Fruit fly (Drosophila melanogaster): Measurements from ENCODE around the gene rdgC.

rdgC gene

dm6 chr3L:20313469-20313868 is 65.6 kb downstream of the rdgC start, which contains the start of gene alphaSnap (continued):
- TF ChIP-seq CG9727 (GFP tag; optimal IDR thresholded peaks at IDR 0.05) (no peak), slbo (GFP tag; IDR thresholded peaks at IDR 0.05) (peak; percentile 49), Gsc (GFP tag; IDR thresholded peaks at IDR 0.05) (no peak), CG4360 (GFP tag; IDR thresholded peaks at IDR 0.05) (peak; percentile 6; the same call in 1 of the 2 replicates), Myb (GFP tag; optimal IDR thresholded peaks at IDR 0.05) (peak; percentile 98), Lpt (GFP tag; optimal IDR thresholded peaks at IDR 0.05) (no peak), CG11085 (GFP tag; IDR thresholded peaks at IDR 0.05) (no peak), z (GFP tag; IDR thresholded peaks at IDR 0.05) (no peak), zen (tag; optimal IDR thresholded peaks at IDR 0.05) (no peak), CG1792 (GFP tag; optimal IDR thresholded peaks at IDR 0.05) (no peak), CG8944 (GFP tag; optimal IDR thresholded peaks at IDR 0.05) (no peak), HmgZ (tag; optimal IDR thresholded peaks at IDR 0.05) (peak; percentile 80), grn (GFP tag; optimal IDR thresholded peaks at IDR 0.05) (no peak), peb (GFP tag; IDR thresholded peaks at IDR 0.05) (no peak), bbx (GFP tag; IDR thresholded peaks at IDR 0.05; ENCODE audit: partially characterized antibody) (peak; percentile 57; the same call in 1 of the 2 replicates), sug (tag; optimal IDR thresholded peaks at IDR 0.05) (peak; percentile 39), CG7372 (GFP tag; IDR thresholded peaks at IDR 0.05) (no peak), CG9609 (GFP tag; optimal IDR thresholded peaks at IDR 0.05) (peak; percentile 41), CG11723 (GFP tag; optimal IDR thresholded peaks at IDR 0.05) (no peak), CG8478 (optimal IDR thresholded peaks at IDR 0.05) (no peak), CG33557 (GFP tag; optimal IDR thresholded peaks at IDR 0.05) (no peak), CG6175 (GFP tag; IDR thresholded peaks at IDR 0.05) (no peak), CG10147 (GFP tag; optimal IDR thresholded peaks at IDR 0.05) (no peak), chm (GFP tag; IDR thresholded peaks at IDR 0.05) (peak; percentile 58; the same call in 1 of the 2 replicates), Nf-YB (GFP tag; optimal IDR thresholded peaks at IDR 0.05) (no peak), hth (optimal IDR thresholded peaks at IDR 0.05) (no peak), CG18476 (GFP tag; optimal IDR thresholded peaks at IDR 0.05) (no peak), CG6765 (GFP tag; optimal IDR thresholded peaks at IDR 0.05) (no peak), zf30C (GFP tag; optimal IDR thresholded peaks at IDR 0.05) (no peak), CG2875 (GFP tag; optimal IDR thresholded peaks at IDR 0.05) (no peak), Sry-β (GFP tag; optimal IDR thresholded peaks at IDR 0.05) (no peak), onecut (GFP tag; IDR thresholded peaks at IDR 0.05) (peak; percentile 99), lola (GFP tag; optimal IDR thresholded peaks at IDR 0.05) (no peak), row (GFP tag; IDR thresholded peaks at IDR 0.05) (peak; percentile 34; the same call in 1 of the 3 replicates), tna (GFP tag; IDR thresholded peaks at IDR 0.05; ENCODE audit: partially characterized antibody) (no peak), CG17612 (GFP tag; IDR thresholded peaks at IDR 0.05) (no peak), NC2β (GFP tag; optimal IDR thresholded peaks at IDR 0.05) (no peak), Lhr (GFP tag; optimal IDR thresholded peaks at IDR 0.05) (peak; percentile 80), CG11504 (tag; optimal IDR thresholded peaks at IDR 0.05) (no peak), NK7.1 (GFP tag; optimal IDR thresholded peaks at IDR 0.05) (no peak), CG1647 (GFP tag; optimal IDR thresholded peaks at IDR 0.05) (peak; percentile 14), jumu (GFP tag; optimal IDR thresholded peaks at IDR 0.05) (no peak), CG10462 (GFP tag; optimal IDR thresholded peaks at IDR 0.05) (no peak), CG14050 (GFP tag; IDR thresholded peaks at IDR 0.05) (no peak), eyg (GFP tag; optimal IDR thresholded peaks at IDR 0.05) (no peak), C15 (GFP tag; IDR thresholded peaks at IDR 0.05) (no peak), CG12071 (GFP tag; optimal IDR thresholded peaks at IDR 0.05) (no peak), CG31365 (tag; optimal IDR thresholded peaks at IDR 0.05) (no peak), CG18262 (tag; optimal IDR thresholded peaks at IDR 0.05) (peak; percentile 7), Dad (GFP tag; optimal IDR thresholded peaks at IDR 0.05) (no peak), insv (GFP tag; optimal IDR thresholded peaks at IDR 0.05) (peak in 1 of 2 experiments; percentile 49), pnt (GFP tag; optimal IDR thresholded peaks at IDR 0.05) (no peak), tgo (GFP tag; IDR thresholded peaks at IDR 0.05) (no peak)

Measured in whole organism, embryonic.